Worm (Caenorhabditis elegans): ENCODE data around the gene mfsd-6.
A peak's percentile ranks its signal among the peaks of the same experiment; 100 is the strongest.

The mfsd-6 gene

ce11 chrIII:7579324-7579723, at the start of gene mfsd-6:
Gene mfsd-6 (minus strand): TSS chrIII:7579411.
- TF ChIP-seq attf-5 (GFP tag; optimal IDR thresholded peaks at IDR 0.05) (no peak), cebp-1 (GFP tag; IDR thresholded peaks at IDR 0.05) (no peak), cebp-1 (tag; optimal IDR thresholded peaks at IDR 0.05) (peak; percentile 55), nhr-80 (tag; optimal IDR thresholded peaks at IDR 0.05) (no peak), egl-44 (GFP tag; IDR thresholded peaks at IDR 0.05) (no peak), C17E4.6 (GFP tag; IDR thresholded peaks at IDR 0.05) (no peak)

DNA sequence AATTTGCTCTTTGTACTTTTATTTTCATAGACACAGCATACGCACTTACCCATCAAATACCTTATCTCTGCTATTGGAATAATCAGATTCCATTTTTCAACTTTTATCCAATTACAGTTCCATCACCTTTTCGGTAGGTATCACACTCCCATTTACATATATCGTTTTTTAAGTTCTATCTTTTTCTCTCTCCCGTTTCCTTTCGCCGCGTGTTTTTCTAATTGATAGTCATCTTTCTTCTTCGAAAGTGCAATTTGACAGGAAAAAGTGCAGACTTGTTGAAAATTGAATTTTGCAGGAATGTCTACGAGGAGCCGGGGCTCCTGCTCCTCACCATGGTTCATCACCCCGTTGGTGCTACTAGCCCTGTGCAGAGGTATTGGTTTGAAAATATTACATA, 45.9 kb upstream of the mfsd-6 start, which contains the start of gene fbn-1:
Gene fbn-1 (plus strand): TSS at position 301 of the 400 bp plus-strand sequence.
- no peak for TF ChIP-seq efl-1 (GFP tag; optimal IDR thresholded peaks at IDR 0.05)
- no peak for TF ChIP-seq athp-1 (tag; optimal IDR thresholded peaks at IDR 0.05)
- TF ChIP-seq zfh-2 (GFP tag; conservative IDR thresholded peaks at IDR 0.05): no peak
- TF ChIP-seq sea-2 (GFP tag; IDR thresholded peaks at IDR 0.05): no peak
- no peak for TF ChIP-seq ztf-3 (GFP tag; optimal IDR thresholded peaks at IDR 0.05)
- no peak for TF ChIP-seq F57C9.4 (tag; optimal IDR thresholded peaks at IDR 0.05)
- no peak for TF ChIP-seq ceh-79 (tag; optimal IDR thresholded peaks at IDR 0.05)

DNA sequence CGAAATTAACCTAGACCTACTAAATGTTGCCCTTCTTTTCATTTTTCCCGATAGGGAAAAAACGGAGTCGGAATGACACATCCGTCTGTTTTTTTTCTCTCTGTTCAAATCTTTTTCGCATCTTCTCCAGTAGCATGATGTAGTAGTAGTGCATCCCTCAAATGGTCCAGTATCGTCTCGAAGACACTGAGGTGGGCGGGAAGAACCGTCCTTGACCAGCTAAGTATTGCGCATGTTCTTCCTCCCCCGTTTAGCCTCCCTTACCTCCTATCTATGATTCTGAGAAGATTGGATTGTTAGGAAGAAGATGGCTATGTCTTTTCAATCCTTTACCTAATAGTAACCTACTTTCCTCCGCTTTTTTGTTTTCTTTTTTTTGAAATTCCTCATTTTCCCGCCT, 43.7 kb upstream of the mfsd-6 start:
- TF ChIP-seq ztf-3 (GFP tag; optimal IDR thresholded peaks at IDR 0.05) (no peak), somi-1 (GFP tag; optimal IDR thresholded peaks at IDR 0.05) (no peak), let-526 (GFP tag; IDR thresholded peaks at IDR 0.05) (no peak), hsf-1 (GFP tag; IDR thresholded peaks at IDR 0.05) (no peak), ceh-91 (GFP tag; IDR thresholded peaks at IDR 0.05) (no peak), C06A6.2 (GFP tag; conservative IDR thresholded peaks at IDR 0.05) (no peak), attf-6 (GFP tag; IDR thresholded peaks at IDR 0.05) (no peak), madf-6 (GFP tag; IDR thresholded peaks at IDR 0.05) (no peak), snpc-4 (GFP tag; optimal IDR thresholded peaks at IDR 0.05) (no peak), snpc-4 (tag; optimal IDR thresholded peaks at IDR 0.05) (no peak), let-607 (tag; optimal IDR thresholded peaks at IDR 0.05) (no peak), attf-5 (GFP tag; optimal IDR thresholded peaks at IDR 0.05) (no peak), nhr-27 (tag; optimal IDR thresholded peaks at IDR 0.05) (no peak), aptf-2 (GFP tag; conservative IDR thresholded peaks at IDR 0.05) (no peak), K11D2.4 (GFP tag; IDR thresholded peaks at IDR 0.05) (no peak), hrde-1 (tag; optimal IDR thresholded peaks at IDR 0.05; ENCODE audit: borderline replicate concordance) (no peak), pha-4 (tag; optimal IDR thresholded peaks at IDR 0.05) (no peak), lsl-1 (GFP tag; optimal IDR thresholded peaks at IDR 0.05) (no peak), ccch-3 (GFP tag; optimal IDR thresholded peaks at IDR 0.05) (no peak), nfya-1 (tag; optimal IDR thresholded peaks at IDR 0.05; ENCODE audit: borderline replicate concordance, insufficient read depth) (no peak)

DNA sequence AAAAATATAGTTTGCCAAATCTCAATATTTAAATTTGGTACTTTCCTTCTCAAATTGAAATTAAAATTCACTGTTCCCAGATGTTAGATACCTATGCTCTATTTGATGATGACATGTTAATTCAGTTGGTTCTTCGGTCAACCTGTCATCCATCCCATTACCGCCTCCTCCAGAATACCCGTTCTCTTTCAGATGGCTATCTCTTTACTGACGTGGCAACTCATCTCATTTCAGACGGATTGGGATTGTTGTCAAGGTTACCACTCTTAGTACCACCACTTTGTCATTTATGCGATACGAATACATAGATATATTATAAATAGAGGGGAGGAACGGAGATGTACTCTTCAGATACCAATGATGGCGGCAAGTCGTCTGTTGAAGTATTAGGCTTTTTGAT, 42.1 kb upstream of the mfsd-6 start:
- TF ChIP-seq tbx-9 (tag; optimal IDR thresholded peaks at IDR 0.05; ENCODE audit: borderline replicate concordance) (no peak), unc-62 (GFP tag; optimal IDR thresholded peaks at IDR 0.05) (peak; percentile 69)

- TF ChIP-seq ceh-58 (GFP tag; IDR thresholded peaks at IDR 0.05) (0 out of 2 replicates have a peak, but pooled peaks have one; percentile 30), pbrm-1 (GFP tag; IDR thresholded peaks at IDR 0.05) (no peak)
Measured at ce11 chrIII:7619846-7620245, 40.6 kb upstream of the mfsd-6 start.

Data from whole organism, young adult.